Worm (Caenorhabditis elegans): ENCODE measurements around the gene C35D10.1.
"Not testable (repeated sequence)": the region's sequence is repeated elsewhere in the genome, so short reads cannot be mapped to it uniquely, and the experiment has no call there.

ce11 chrIII:4922020-4922419, 42.5 kb downstream of the C35D10.1 start, which contains the start of gene mmab-1:
- TF ChIP-seq nhr-11 (tag; optimal IDR thresholded peaks at IDR 0.05); unc-39 (tag; optimal IDR thresholded peaks at IDR 0.05); nhr-77 (tag; optimal IDR thresholded peaks at IDR 0.05); unc-62 (GFP tag; optimal IDR thresholded peaks at IDR 0.05); R02D3.7 (tag; optimal IDR thresholded peaks at IDR 0.05); snpc-4 (tag; optimal IDR thresholded peaks at IDR 0.05); mdl-1 (tag; optimal IDR thresholded peaks at IDR 0.05); ceh-16 (tag; optimal IDR thresholded peaks at IDR 0.05): not testable (repeated sequence)
- TF ChIP-seq sma-3 (GFP tag; optimal IDR thresholded peaks at IDR 0.05): peak; percentile 69
- peak in 1 of 2 experiments; percentile 46 for TF ChIP-seq lsy-2 (tag; optimal IDR thresholded peaks at IDR 0.05)

All from whole organism, L2 larva.